Worm (Caenorhabditis elegans) whole organism, L3 larva: Measurements from ENCODE around the gene irld-66.

Experiments used
- ama-1 ChIP-seq: fragments of 150-350 bp; optimal IDR thresholded peaks from 2 replicates; lab custom pipeline; 2018
- elt-3 ChIP-seq, 3 experiments: fragments of 150-350 bp in 1 of 3; sonication (generic microtip) in 2 of 3; optimal IDR thresholded peaks; 2 replicates in 2 of 3; 4 replicates in 1 of 3; lab custom pipeline; 2014 to 2017; ENCODE audit warnings: missing biosample characterization in 3 of 3, missing genetic modification characterization in 3 of 3
- hmg-11 ChIP-seq: sonication (generic microtip); optimal IDR thresholded peaks from 2 replicates; lab custom pipeline; 2016; ENCODE audit warnings: missing genetic modification characterization, missing compliant biosample characterization
- jun-1 ChIP-seq: fragments of 150-350 bp; optimal IDR thresholded peaks from 2 replicates; lab custom pipeline; 2014; ENCODE audit warnings: missing biosample characterization, missing genetic modification reagents, missing genetic modification characterization
- ztf-11 ChIP-seq: fragments of 150-350 bp; optimal IDR thresholded peaks from 2 replicates; lab custom pipeline; 2014; ENCODE audit warnings: missing biosample characterization, missing genetic modification characterization

DNA sequence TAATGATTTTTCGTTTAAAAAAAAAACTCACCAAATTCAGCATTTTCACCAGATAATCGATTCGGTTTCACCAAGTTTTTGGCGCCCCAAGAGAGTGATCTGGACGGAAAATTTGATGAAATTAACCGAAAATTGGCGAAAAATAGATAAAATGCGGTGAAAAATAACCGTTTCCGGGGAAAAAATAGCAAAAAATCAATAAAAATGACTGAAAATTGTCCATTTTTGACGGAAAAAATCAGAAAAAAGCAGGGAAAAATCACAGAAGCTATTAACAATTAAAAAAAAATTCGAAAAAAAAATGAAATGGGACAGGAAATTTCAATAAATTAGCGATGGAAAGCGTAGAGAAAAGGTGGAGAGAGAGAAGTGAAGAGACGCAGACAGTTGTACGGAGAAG is 27.1 kb downstream of the irld-66 start, which contains the start of gene ubc-15:
- no peak for TF ChIP-seq ama-1 (lab: Kevin White, UChicago)
- no peak for TF ChIP-seq hmg-11 (tag; lab: Kevin White, UChicago)
- no peak for TF ChIP-seq elt-3 (tag; optimal IDR thresholded peaks at IDR 0.05; lab: Kevin White, UChicago)
- TF ChIP-seq ztf-11 (tag; lab: Kevin White, UChicago): no peak
- TF ChIP-seq jun-1 (tag; lab: Kevin White, UChicago): no peak
